Worm (Caenorhabditis elegans) whole organism, L4 larva: Measurements from ENCODE around the gene F33C8.4.
A peak's percentile ranks its signal among the peaks of the same experiment; 100 is the strongest.

ENCODE experiments used
- F10B5.3 ChIP-seq: sonication (generic microtip); optimal IDR thresholded peaks from 2 replicates; lab custom pipeline; 2016; ENCODE audit warnings: mild to moderate bottlenecking, missing genetic modification characterization, missing compliant biosample characterization
- F37D6.2 ChIP-seq: sonication (generic microtip); optimal IDR thresholded peaks from 2 replicates; lab custom pipeline; 2016; ENCODE audit warnings: mild to moderate bottlenecking, missing genetic modification characterization, missing compliant biosample characterization
- Y105C5A.15 ChIP-seq: fragments of 200-800 bp; sonication (Bioruptor generic); IDR thresholded peaks from 2 replicates; pipeline ENCODE4 v1.3.6; 2022; ENCODE audit warnings: missing genetic modification characterization, missing compliant biosample characterization
- Y48G9A.11 ChIP-seq: fragments of 200-800 bp; sonication (Bioruptor generic); IDR thresholded peaks from 2 replicates; pipeline ENCODE4 v1.3.6; 2022; ENCODE audit warnings: missing genetic modification reagents, missing genetic modification characterization, missing compliant biosample characterization
- Y5F2A.4 ChIP-seq: fragments of 200-800 bp; sonication (Bioruptor generic); optimal IDR thresholded peaks from 2 replicates; lab custom pipeline; 2018; ENCODE audit warnings: mild to moderate bottlenecking, missing genetic modification characterization, missing compliant biosample characterization
- Y75B8A.6 ChIP-seq: fragments of 200-800 bp; sonication (Bioruptor generic); IDR thresholded peaks from 2 replicates; pipeline ENCODE4 v1.3.6; 2022; ENCODE audit warnings: missing genetic modification reagents, missing genetic modification characterization, missing compliant biosample characterization
- ZK337.2 ChIP-seq: fragments of 200-800 bp; sonication (Bioruptor generic); IDR thresholded peaks from 2 replicates; pipeline ENCODE4 v1.3.6; 2022; ENCODE audit warnings: missing genetic modification reagents, missing genetic modification characterization, missing compliant biosample characterization
- aha-1 ChIP-seq: fragments of 150-350 bp; peaks from one replicate; lab custom pipeline; 2014; ENCODE audit warnings: missing biosample characterization, missing genetic modification characterization
- ama-1 ChIP-seq: fragments of 150-350 bp; optimal IDR thresholded peaks from 2 replicates; lab custom pipeline; 2014; ENCODE audit warnings: inconsistent platforms, mixed read lengths
- arid-1 ChIP-seq: fragments of 200-800 bp; sonication (Bioruptor generic); conservative IDR thresholded peaks from 2 replicates; pipeline ENCODE4 v1.3.6; 2022; ENCODE audit warnings: missing genetic modification reagents, missing genetic modification characterization, missing compliant biosample characterization
- ceh-28 ChIP-seq: fragments of 150-350 bp; optimal IDR thresholded peaks from 2 replicates; lab custom pipeline; 2014; ENCODE audit warnings: missing biosample characterization, missing genetic modification reagents, missing genetic modification characterization
- cey-2 ChIP-seq: sonication (generic microtip); optimal IDR thresholded peaks from 3 replicates; lab custom pipeline; 2017; ENCODE audit warnings: missing genetic modification characterization, mild to moderate bottlenecking, missing compliant biosample characterization, antibody characterized with exemption, borderline replicate concordance; ENCODE audit not compliant: insufficient read depth
- ctbp-1 ChIP-seq: fragments of 200-800 bp; sonication (Bioruptor generic); IDR thresholded peaks from 2 replicates; pipeline ENCODE4 v1.3.6; 2022; ENCODE audit warnings: missing genetic modification reagents, missing genetic modification characterization, missing compliant biosample characterization
- daf-16 ChIP-seq, 3 experiments: sonication (generic microtip); optimal IDR thresholded peaks; 2 replicates each; lab custom pipeline; 2016 to 2017; ENCODE audit warnings: missing genetic modification characterization in 3 of 3, missing genetic modification reagents in 3 of 3, mild to moderate bottlenecking in 2 of 3, missing compliant biosample characterization in 2 of 3, missing biosample characterization in 1 of 3, moderate library complexity in 1 of 3
- daf-8 ChIP-seq: fragments of 200-800 bp; sonication (Bioruptor generic); IDR thresholded peaks from 2 replicates; pipeline ENCODE4 v1.3.6; 2022; ENCODE audit warnings: missing genetic modification characterization, missing compliant biosample characterization
- dmd-6 ChIP-seq: fragments of 200-800 bp; sonication (Bioruptor generic); IDR thresholded peaks from 2 replicates; pipeline ENCODE4 v1.3.6; 2022; ENCODE audit warnings: missing genetic modification reagents, missing genetic modification characterization, missing compliant biosample characterization
- duxl-1 ChIP-seq: sonication (generic microtip); optimal IDR thresholded peaks from 2 replicates; lab custom pipeline; 2016; ENCODE audit warnings: mild to moderate bottlenecking, missing genetic modification characterization, moderate library complexity, missing compliant biosample characterization; ENCODE audit not compliant: poor library complexity
- dve-1 ChIP-seq: sonication (generic microtip); optimal IDR thresholded peaks from 2 replicates; lab custom pipeline; 2017; ENCODE audit warnings: antibody characterized with exemption, mild to moderate bottlenecking, missing genetic modification characterization, missing compliant biosample characterization; ENCODE audit not compliant: insufficient read depth
- egl-43 ChIP-seq: fragments of 200-800 bp; sonication (Bioruptor generic); IDR thresholded peaks from 2 replicates; pipeline ENCODE4 v1.3.6; 2022; ENCODE audit warnings: missing genetic modification reagents, missing genetic modification characterization, missing compliant biosample characterization
- fos-1 ChIP-seq: fragments of 150-350 bp; optimal IDR thresholded peaks from 2 replicates; lab custom pipeline; 2014; ENCODE audit warnings: missing biosample characterization, missing genetic modification characterization
- hlh-11 ChIP-seq: fragments of 200-800 bp; sonication (Bioruptor generic); optimal IDR thresholded peaks from 2 replicates; lab custom pipeline; 2018; ENCODE audit warnings: mild to moderate bottlenecking, missing genetic modification characterization, missing compliant biosample characterization
- hlh-30 ChIP-seq: sonication (generic microtip); optimal IDR thresholded peaks from 2 replicates; lab custom pipeline; 2017; ENCODE audit warnings: antibody characterized with exemption, mild to moderate bottlenecking, missing genetic modification characterization, missing compliant biosample characterization; ENCODE audit not compliant: insufficient read depth
- hmg-1.1 ChIP-seq: fragments of 200-800 bp; sonication (Bioruptor generic); IDR thresholded peaks from 2 replicates; pipeline ENCODE4 v1.3.6; 2022; ENCODE audit warnings: missing genetic modification reagents, missing genetic modification characterization, missing compliant biosample characterization
- lim-7 ChIP-seq: fragments of 200-800 bp; sonication (Bioruptor generic); IDR thresholded peaks from 2 replicates; pipeline ENCODE4 v1.3.6; 2022; ENCODE audit warnings: missing genetic modification characterization, missing compliant biosample characterization
- lin-13 ChIP-seq: fragments of 150-350 bp; optimal IDR thresholded peaks from 2 replicates; lab custom pipeline; 2014; ENCODE audit warnings: missing biosample characterization, missing genetic modification reagents, missing genetic modification characterization
- lin-15B ChIP-seq: fragments of 150-350 bp; sonication (generic microtip); optimal IDR thresholded peaks from 3 replicates; lab custom pipeline; 2014; ENCODE audit warnings: missing biosample characterization, missing genetic modification characterization
- lsy-2 ChIP-seq, 2 experiments: fragments of 150-350 bp in 1 of 2; sonication (generic microtip) in 1 of 2; optimal IDR thresholded peaks; 2 replicates each; lab custom pipeline; 2014 to 2017; ENCODE audit warnings: missing biosample characterization in 2 of 2, missing genetic modification characterization in 2 of 2
- mdl-1 ChIP-seq, 2 experiments: fragments of 150-350 bp in 1 of 2; sonication (generic microtip) in 1 of 2; optimal IDR thresholded peaks; 2 replicates each; lab custom pipeline; 2014 to 2017; ENCODE audit warnings: missing biosample characterization in 2 of 2, missing genetic modification characterization in 2 of 2
- mep-1 ChIP-seq: fragments of 150-350 bp; sonication (generic microtip); optimal IDR thresholded peaks from 3 replicates; lab custom pipeline; 2014; ENCODE audit warnings: missing biosample characterization, missing genetic modification characterization
- mxl-2 ChIP-seq: fragments of 200-800 bp; sonication (Bioruptor generic); conservative IDR thresholded peaks from 2 replicates; pipeline ENCODE4 v1.3.6; 2022; ENCODE audit warnings: missing genetic modification reagents, missing genetic modification characterization, missing compliant biosample characterization
- mxl-3 ChIP-seq: fragments of 200-800 bp; sonication (Bioruptor generic); optimal IDR thresholded peaks from 2 replicates; lab custom pipeline; 2018; ENCODE audit warnings: mild to moderate bottlenecking, missing genetic modification characterization, missing compliant biosample characterization
- nhr-10 ChIP-seq: fragments of 150-350 bp; optimal IDR thresholded peaks from 2 replicates; lab custom pipeline; 2014; ENCODE audit warnings: missing biosample characterization, missing genetic modification characterization
- nhr-102 ChIP-seq: sonication (generic microtip); optimal IDR thresholded peaks from 2 replicates; lab custom pipeline; 2016; ENCODE audit warnings: mild to moderate bottlenecking, missing genetic modification characterization, moderate library complexity, missing compliant biosample characterization
- nhr-11 ChIP-seq: fragments of 150-350 bp; optimal IDR thresholded peaks from 2 replicates; lab custom pipeline; 2014; ENCODE audit warnings: missing biosample characterization, missing genetic modification characterization
- nhr-28 ChIP-seq: fragments of 150-350 bp; optimal IDR thresholded peaks from 2 replicates; lab custom pipeline; 2014; ENCODE audit warnings: missing biosample characterization, missing genetic modification characterization
- nhr-77 ChIP-seq: fragments of 150-350 bp; optimal IDR thresholded peaks from 2 replicates; lab custom pipeline; 2014; ENCODE audit warnings: missing biosample characterization, missing genetic modification characterization
- php-3 ChIP-seq: fragments of 200-800 bp; sonication (Bioruptor generic); IDR thresholded peaks from 2 replicates; pipeline ENCODE4 v1.3.6; 2022; ENCODE audit warnings: missing genetic modification reagents, missing genetic modification characterization, missing compliant biosample characterization
- rbr-2 ChIP-seq: sonication (generic microtip); optimal IDR thresholded peaks from 2 replicates; lab custom pipeline; 2016; ENCODE audit warnings: missing genotype, missing genetic modification characterization, missing compliant biosample characterization
- saeg-2 ChIP-seq: fragments of 200-800 bp; sonication (Bioruptor generic); IDR thresholded peaks from 2 replicates; pipeline ENCODE4 v1.3.6; 2022; ENCODE audit warnings: missing genetic modification reagents, missing genetic modification characterization, missing compliant biosample characterization
- skn-1 ChIP-seq: fragments of 150-350 bp; optimal IDR thresholded peaks from 2 replicates; lab custom pipeline; 2014; ENCODE audit warnings: missing biosample characterization, missing genetic modification characterization
- spr-3 ChIP-seq: fragments of 200-800 bp; sonication (Bioruptor generic); optimal IDR thresholded peaks from 2 replicates; lab custom pipeline; 2018; ENCODE audit warnings: mild to moderate bottlenecking, missing genetic modification characterization, missing compliant biosample characterization
- tra-1 ChIP-seq: fragments of 200-800 bp; sonication (Bioruptor generic); IDR thresholded peaks from 2 replicates; pipeline ENCODE4 v1.3.6; 2022; ENCODE audit warnings: missing genetic modification reagents, missing genetic modification characterization, missing compliant biosample characterization
- unc-62 ChIP-seq, 3 experiments: fragments of 150-350 bp in 1 of 3; sonication (generic microtip); optimal IDR thresholded peaks in 2 of 3; peaks in 1 of 3; 1 replicate in 1 of 3; 2 replicates in 2 of 3; lab custom pipeline; 2014 to 2017; ENCODE audit warnings: missing biosample characterization in 3 of 3, missing genetic modification characterization in 3 of 3, missing genetic modification reagents in 3 of 3, missing genotype in 1 of 3
- zfp-2 ChIP-seq: sonication (generic microtip); optimal IDR thresholded peaks from 2 replicates; lab custom pipeline; 2016; ENCODE audit warnings: mild to moderate bottlenecking, missing genetic modification characterization, missing compliant biosample characterization
- zip-11 ChIP-seq: fragments of 200-800 bp; sonication (Bioruptor generic); IDR thresholded peaks from 2 replicates; pipeline ENCODE4 v1.3.6; 2022; ENCODE audit warnings: missing genetic modification characterization, missing compliant biosample characterization
- zip-2 ChIP-seq: fragments of 150-350 bp; optimal IDR thresholded peaks from 2 replicates; lab custom pipeline; 2014; ENCODE audit warnings: missing biosample characterization, missing genetic modification characterization

Gene F33C8.4

ce11 chrX:14708176-14708642 lies 23.9 kb upstream of the F33C8.4 start (continued):
- TF ChIP-seq spr-3 (GFP tag; lab: Kevin White, UChicago) = peak; percentile 69
- TF ChIP-seq duxl-1 = no peak
- TF ChIP-seq fos-1 = no peak
- TF ChIP-seq zfp-2 (tag; lab: Kevin White, UChicago) = peak; percentile 58
- TF ChIP-seq skn-1 (tag; lab: Kevin White, UChicago) = no peak
- TF ChIP-seq mdl-1 (tag; optimal IDR thresholded peaks at IDR 0.05; lab: Kevin White, UChicago) = peak; percentile 90 to 91
- peak; percentile 72 for TF ChIP-seq nhr-10
- TF ChIP-seq mxl-2 = 0 out of 2 replicates have a peak, but pooled peaks have one; percentile 37
- TF ChIP-seq F37D6.2 (tag; lab: Kevin White, UChicago) = peak; percentile 92
- peak; percentile 75 for TF ChIP-seq nhr-102 (tag; lab: Kevin White, UChicago)
- peak; percentile 76 for TF ChIP-seq tra-1
- peak; percentile 90 for TF ChIP-seq ceh-28 (tag; lab: Kevin White, UChicago)
- peak; percentile 89 for TF ChIP-seq hlh-30 (tag; lab: Kevin White, UChicago)
- TF ChIP-seq nhr-28 (tag; lab: Kevin White, UChicago) = peak; percentile 85
- peak; percentile 76 for TF ChIP-seq nhr-77 (tag; lab: Kevin White, UChicago)
- TF ChIP-seq hlh-11 (tag; lab: Kevin White, UChicago) = peak; percentile 99
- peak; percentile 89 for TF ChIP-seq lin-13 (GFP tag; lab: Kevin White, UChicago)
- TF ChIP-seq ZK337.2 = 0 out of 2 replicates have a peak, but pooled peaks have one; percentile 44
- TF ChIP-seq rbr-2 (tag; lab: Kevin White, UChicago) = peak; percentile 97
- no peak for TF ChIP-seq daf-8 (GFP tag; lab: Robert Waterston, UW)
- peak; percentile 97 for TF ChIP-seq mxl-3
- peak in 1 of 2 experiments; percentile 95 for TF ChIP-seq daf-16 (GFP tag; optimal IDR thresholded peaks at IDR 0.05; lab: Kevin White, UChicago)
- TF ChIP-seq daf-16 (tag; optimal IDR thresholded peaks at IDR 0.05; lab: Kevin White, UChicago) = peak; percentile 33
- TF ChIP-seq lim-7 = no peak

- no peak for TF ChIP-seq egl-43 (GFP tag; lab: Robert Waterston, UW)
- no peak for TF ChIP-seq arid-1
- TF ChIP-seq lsy-2 (tag; optimal IDR thresholded peaks at IDR 0.05; lab: Kevin White, UChicago) = no peak
- TF ChIP-seq mdl-1 (tag; optimal IDR thresholded peaks at IDR 0.05; lab: Kevin White, UChicago) = peak in 1 of 2 experiments; percentile 10
- TF ChIP-seq Y105C5A.15 (GFP tag; lab: Robert Waterston, UW) = no peak
- TF ChIP-seq dmd-6 (GFP tag; lab: Robert Waterston, UW) = peak; percentile 21; the same call in 1 of the 2 replicates
- TF ChIP-seq Y5F2A.4 = no peak
- peak; percentile 23 for TF ChIP-seq nhr-28 (tag; lab: Kevin White, UChicago)
These were observed 22.5 kb upstream of the F33C8.4 start for ce11 chrX:14709591-14709990.

ce11 chrX:14711168-14711629 lies 20.9 kb upstream of the F33C8.4 start, which contains the start of gene atrn-1:
Gene atrn-1, plus strand, starts transcription at chrX:14711579.
- peak; percentile 15 for TF ChIP-seq mep-1 (tag; lab: Kevin White, UChicago)
- TF ChIP-seq unc-62 (GFP tag; optimal IDR thresholded peaks at IDR 0.05 in 1 of 2; lab: Kevin White, UChicago) = peak in 1 of 2 experiments; percentile 54
- TF ChIP-seq unc-62 (tag; optimal IDR thresholded peaks at IDR 0.05; lab: Kevin White, UChicago) = no peak
- no peak for TF ChIP-seq zip-2 (tag; lab: Kevin White, UChicago)
- TF ChIP-seq Y105C5A.15 (GFP tag; lab: Robert Waterston, UW) = no peak
- TF ChIP-seq Y48G9A.11 (GFP tag; lab: Robert Waterston, UW) = no peak
- peak; percentile 45 for TF ChIP-seq aha-1 (tag; lab: Kevin White, UChicago)
- TF ChIP-seq nhr-77 (tag; lab: Kevin White, UChicago) = no peak
- TF ChIP-seq zip-11 (GFP tag; lab: Robert Waterston, UW) = no peak
- TF ChIP-seq cey-2 (tag; lab: Kevin White, UChicago) = no peak
- no peak for TF ChIP-seq ctbp-1 (GFP tag; lab: Robert Waterston, UW)
- no peak for TF ChIP-seq F10B5.3
- TF ChIP-seq mxl-3 = peak; percentile 6
- no peak for TF ChIP-seq ama-1 (lab: Kevin White, UChicago)
- TF ChIP-seq hmg-1.1 (GFP tag; lab: Robert Waterston, UW) = 0 out of 2 replicates have a peak, but pooled peaks have one; percentile 21
- TF ChIP-seq nhr-11 (tag; lab: Kevin White, UChicago) = no peak
- TF ChIP-seq dve-1 (tag; lab: Kevin White, UChicago) = no peak
- no peak for TF ChIP-seq lin-15B (tag; lab: Kevin White, UChicago)
- no peak for TF ChIP-seq Y75B8A.6 (GFP tag; lab: Robert Waterston, UW)
- TF ChIP-seq fos-1 = no peak
- peak; percentile 23 for TF ChIP-seq hlh-11 (tag; lab: Kevin White, UChicago)
- TF ChIP-seq nhr-28 (tag; lab: Kevin White, UChicago) = peak; percentile 2
- TF ChIP-seq saeg-2 = no peak
- peak; percentile 57 for TF ChIP-seq ceh-28 (tag; lab: Kevin White, UChicago)
- no peak for TF ChIP-seq php-3 (GFP tag; lab: Robert Waterston, UW)
